Fruit fly (Drosophila melanogaster): Measurements from ENCODE around the gene CG5056.

DNA sequence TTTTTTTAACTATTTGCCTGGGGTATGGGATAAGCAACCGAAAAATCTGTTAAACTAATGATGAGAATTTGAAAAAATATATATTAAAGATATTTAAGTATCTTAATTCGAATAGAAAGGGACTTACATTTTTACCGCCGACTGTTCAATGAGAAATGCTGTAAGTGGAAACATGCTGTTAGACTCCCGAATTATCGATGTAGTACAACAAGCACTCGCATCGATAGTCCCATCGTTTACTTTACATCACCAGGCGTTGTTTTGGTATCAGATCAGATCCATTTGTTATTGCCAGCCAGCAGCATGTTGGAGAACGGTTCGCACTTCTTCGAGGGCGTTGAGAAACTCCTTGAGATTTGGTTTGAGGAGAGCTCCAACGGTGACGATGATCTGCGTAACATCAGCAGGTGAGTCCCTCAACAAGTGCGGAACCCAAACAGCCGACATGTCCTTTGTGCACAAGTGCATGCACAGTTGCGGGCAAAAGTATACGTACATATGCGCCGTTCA, 27.2 kb upstream of the CG5056 start, which contains the start of gene SamDC:
- peak in 1 of 2 experiments; percentile 15 for TF ChIP-seq CTCF (optimal IDR thresholded peaks at IDR 0.05)
- TF ChIP-seq CG8478 (optimal IDR thresholded peaks at IDR 0.05) = no peak
